Fruit fly (Drosophila melanogaster) whole organism, embryonic: ENCODE data around the gene CG6951.

Experiments used
- CG10267 ChIP-seq: fragments of 200-800 bp; sonication (Bioruptor generic); optimal IDR thresholded peaks from 2 replicates; lab custom pipeline; 2018; ENCODE audit warnings: missing biosample characterization, mild to moderate bottlenecking, missing genetic modification characterization, moderate library complexity
- CG10274 ChIP-seq: fragments of 200-800 bp; sonication (Bioruptor generic); optimal IDR thresholded peaks from 3 replicates; lab custom pipeline; 2017; ENCODE audit warnings: missing biosample characterization, mild to moderate bottlenecking, missing genetic modification characterization
- CG12155 ChIP-seq: fragments of 200-800 bp; sonication (Bioruptor generic); optimal IDR thresholded peaks from 3 replicates; lab custom pipeline; 2016; ENCODE audit warnings: missing biosample characterization, missing genetic modification characterization
- CG12219 ChIP-seq: fragments of 200-800 bp; sonication (Bioruptor generic); optimal IDR thresholded peaks from 3 replicates; lab custom pipeline; 2018; ENCODE audit warnings: missing biosample characterization, mild to moderate bottlenecking, missing genetic modification characterization
- CG12391 ChIP-seq: fragments of 200-800 bp; sonication (Bioruptor generic); optimal IDR thresholded peaks from 3 replicates; lab custom pipeline; 2018; ENCODE audit warnings: missing biosample characterization, mild to moderate bottlenecking, missing genetic modification characterization, moderate library complexity
- CG13123 ChIP-seq: fragments of 200-800 bp; sonication (Bioruptor generic); optimal IDR thresholded peaks from 2 replicates; lab custom pipeline; 2016; ENCODE audit warnings: missing biosample characterization, missing genetic modification characterization
- CG15479 ChIP-seq: fragments of 200-800 bp; sonication (Bioruptor generic); optimal IDR thresholded peaks from 3 replicates; lab custom pipeline; 2019; ENCODE audit warnings: missing biosample characterization, mild to moderate bottlenecking, missing genetic modification characterization, moderate library complexity
- CG16779 ChIP-seq: fragments of 200-800 bp; sonication (Bioruptor generic); IDR thresholded peaks from 2 replicates; pipeline ENCODE4 v1.3.6; 2022; ENCODE audit warnings: missing biosample characterization, missing genetic modification characterization
- CG31388 ChIP-seq: fragments of 200-800 bp; sonication (Bioruptor generic); optimal IDR thresholded peaks from 2 replicates; lab custom pipeline; 2016; ENCODE audit warnings: missing biosample characterization, missing genetic modification characterization
- CG5245 ChIP-seq: fragments of 200-800 bp; sonication (Bioruptor generic); optimal IDR thresholded peaks from 3 replicates; lab custom pipeline; 2016; ENCODE audit warnings: missing biosample characterization, missing genetic modification characterization
- CG7372 ChIP-seq: fragments of 200-800 bp; sonication (Bioruptor generic); IDR thresholded peaks from 2 replicates; pipeline ENCODE4 v1.3.6; 2022; ENCODE audit warnings: missing biosample characterization, missing genetic modification characterization
- CG7839 ChIP-seq: fragments of 200-800 bp; sonication (Bioruptor generic); optimal IDR thresholded peaks from 3 replicates; lab custom pipeline; 2018; ENCODE audit warnings: missing biosample characterization, mild to moderate bottlenecking, missing genetic modification characterization, moderate library complexity
- CG8281 ChIP-seq: fragments of 200-800 bp; sonication (Bioruptor generic); optimal IDR thresholded peaks from 2 replicates; lab custom pipeline; 2018; ENCODE audit warnings: missing biosample characterization, mild to moderate bottlenecking, missing genetic modification characterization, moderate library complexity
- CG9437 ChIP-seq: fragments of 200-800 bp; sonication (Bioruptor generic); optimal IDR thresholded peaks from 2 replicates; lab custom pipeline; 2018; ENCODE audit warnings: missing biosample characterization, mild to moderate bottlenecking, missing genetic modification characterization
- CG9876 ChIP-seq: fragments of 200-800 bp; sonication (Bioruptor generic); optimal IDR thresholded peaks from 2 replicates; lab custom pipeline; 2016; ENCODE audit warnings: missing biosample characterization, missing genetic modification characterization
- Dbx ChIP-seq: fragments of 200-800 bp; sonication (Bioruptor generic); IDR thresholded peaks from 3 replicates; pipeline ENCODE4 v1.3.6; 2022; ENCODE audit warnings: missing biosample characterization, missing genetic modification characterization
- Dip3 ChIP-seq: fragments of 200-800 bp; sonication (Bioruptor generic); optimal IDR thresholded peaks from 3 replicates; lab custom pipeline; 2016; ENCODE audit warnings: missing biosample characterization, missing genetic modification characterization
- HLH54F ChIP-seq: fragments of 200-800 bp; sonication (Bioruptor generic); optimal IDR thresholded peaks from 3 replicates; lab custom pipeline; 2016; ENCODE audit warnings: missing biosample characterization, missing genetic modification characterization
- Hey ChIP-seq: fragments of 200-800 bp; sonication (Bioruptor generic); optimal IDR thresholded peaks from 3 replicates; lab custom pipeline; 2018; ENCODE audit warnings: missing biosample characterization, mild to moderate bottlenecking, missing genetic modification characterization
- Hmx ChIP-seq: fragments of 200-800 bp; sonication (Bioruptor generic); optimal IDR thresholded peaks from 2 replicates; lab custom pipeline; 2016; ENCODE audit warnings: missing biosample characterization, missing genetic modification characterization
- Mad ChIP-seq: fragments of 200-800 bp; sonication (Bioruptor generic); optimal IDR thresholded peaks from 2 replicates; lab custom pipeline; 2016; ENCODE audit warnings: missing biosample characterization, missing genetic modification characterization
- Meics ChIP-seq: fragments of 200-800 bp; sonication (Bioruptor generic); optimal IDR thresholded peaks from 2 replicates; lab custom pipeline; 2017; ENCODE audit warnings: missing biosample characterization, mild to moderate bottlenecking, missing genetic modification characterization
- Mrtf ChIP-seq: fragments of 200-800 bp; sonication (Bioruptor generic); IDR thresholded peaks from 3 replicates; pipeline ENCODE4 v1.3.6; 2022; ENCODE audit warnings: missing biosample characterization, missing genetic modification characterization
- NC2α ChIP-seq: fragments of 200-800 bp; sonication (Bioruptor generic); optimal IDR thresholded peaks from 2 replicates; lab custom pipeline; 2016; ENCODE audit warnings: missing biosample characterization, missing genetic modification characterization
- NC2β ChIP-seq: fragments of 200-800 bp; sonication (Bioruptor generic); optimal IDR thresholded peaks from 2 replicates; lab custom pipeline; 2016; ENCODE audit warnings: missing biosample characterization, missing genetic modification characterization
- Nf-YA ChIP-seq: fragments of 200-800 bp; sonication (Bioruptor generic); IDR thresholded peaks from 2 replicates; pipeline ENCODE4 v1.3.6; 2022; ENCODE audit warnings: missing biosample characterization, missing genetic modification characterization
- Oli ChIP-seq: fragments of 200-800 bp; sonication (Bioruptor generic); optimal IDR thresholded peaks from 2 replicates; lab custom pipeline; 2018; ENCODE audit warnings: missing biosample characterization, mild to moderate bottlenecking, missing genetic modification characterization, moderate library complexity
- Six4 ChIP-seq: fragments of 200-800 bp; sonication (Bioruptor generic); optimal IDR thresholded peaks from 2 replicates; lab custom pipeline; 2016; ENCODE audit warnings: missing biosample characterization, missing genetic modification characterization
- Tbp ChIP-seq: fragments of >200 bp; optimal IDR thresholded peaks from 2 replicates; lab custom pipeline; 2018; ENCODE audit warnings: missing biosample characterization, missing genetic modification characterization
- ara ChIP-seq: fragments of 200-800 bp; sonication (Bioruptor generic); IDR thresholded peaks from 2 replicates; pipeline ENCODE4 v1.3.6; 2022; ENCODE audit warnings: missing biosample characterization, missing genetic modification characterization
- cas ChIP-seq: fragments of 200-800 bp; sonication (Bioruptor generic); IDR thresholded peaks from 2 replicates; pipeline ENCODE4 v1.3.6; 2022; ENCODE audit warnings: missing biosample characterization, missing genetic modification characterization
- ci ChIP-seq: fragments of 200-800 bp; sonication (Bioruptor generic); IDR thresholded peaks from 3 replicates; pipeline ENCODE4 v1.3.6; 2022; ENCODE audit warnings: missing biosample characterization, missing genetic modification characterization
- crol ChIP-seq: fragments of 200-800 bp; sonication (Bioruptor generic); IDR thresholded peaks from 2 replicates; pipeline ENCODE4 v1.3.6; 2022; ENCODE audit warnings: missing biosample characterization, missing genetic modification characterization
- cwo ChIP-seq: fragments of 200-800 bp; sonication (Bioruptor generic); optimal IDR thresholded peaks from 3 replicates; lab custom pipeline; 2017; ENCODE audit warnings: missing biosample characterization, missing genetic modification characterization, mild to moderate bottlenecking, moderate library complexity, missing genetic modification reagents
- exex ChIP-seq: fragments of 200-800 bp; sonication (Bioruptor generic); optimal IDR thresholded peaks from 4 replicates; lab custom pipeline; 2018; ENCODE audit warnings: missing biosample characterization, mild to moderate bottlenecking, missing genetic modification characterization, moderate library complexity
- gro ChIP-seq: fragments of 200-800 bp; sonication (Bioruptor generic); optimal IDR thresholded peaks from 2 replicates; lab custom pipeline; 2016; ENCODE audit warnings: missing biosample characterization, missing genetic modification characterization
- her ChIP-seq: fragments of 200-800 bp; sonication (Bioruptor generic); optimal IDR thresholded peaks from 2 replicates; lab custom pipeline; 2016; ENCODE audit warnings: missing biosample characterization, missing genetic modification characterization
- ind ChIP-seq: fragments of 200-800 bp; sonication (Bioruptor generic); optimal IDR thresholded peaks from 3 replicates; lab custom pipeline; 2016; ENCODE audit warnings: missing biosample characterization, missing genetic modification characterization
- kay ChIP-seq: fragments of 200-800 bp; sonication (Bioruptor generic); optimal IDR thresholded peaks from 2 replicates; lab custom pipeline; 2016; ENCODE audit warnings: missing biosample characterization, missing genetic modification characterization
- lola ChIP-seq, 3 experiments: fragments of >200 bp in 2 of 3; fragments of 200-800 bp in 1 of 3; sonication (Bioruptor generic) in 1 of 3; optimal IDR thresholded peaks; 2 replicates each; lab custom pipeline; 2017 to 2019; ENCODE audit warnings: missing biosample characterization in 3 of 3, missing genetic modification characterization in 3 of 3, mild to moderate bottlenecking in 1 of 3, moderate library complexity in 1 of 3
- luna ChIP-seq: fragments of 200-800 bp; sonication (Bioruptor generic); optimal IDR thresholded peaks from 2 replicates; lab custom pipeline; 2016; ENCODE audit warnings: missing biosample characterization, missing genetic modification characterization
- oc ChIP-seq: fragments of 200-800 bp; sonication (Bioruptor generic); optimal IDR thresholded peaks from 2 replicates; lab custom pipeline; 2018; ENCODE audit warnings: missing biosample characterization, mild to moderate bottlenecking, missing genetic modification characterization, moderate library complexity
- p53 ChIP-seq: fragments of 200-800 bp; sonication (Bioruptor generic); optimal IDR thresholded peaks from 2 replicates; lab custom pipeline; 2016; ENCODE audit warnings: missing biosample characterization, missing genetic modification characterization
- pan ChIP-seq, 4 experiments: fragments of >200 bp in 3 of 4; fragments of 200-800 bp in 1 of 4; sonication (Bioruptor generic) in 1 of 4; optimal IDR thresholded peaks in 3 of 4; IDR thresholded peaks in 1 of 4; 2 replicates each; pipeline versions ENCODE4 v1.3.6 to Lab custom; 2017 to 2022; ENCODE audit warnings: missing biosample characterization in 2 of 4, missing genetic modification characterization in 2 of 4, mixed read lengths in 1 of 4
- pnt ChIP-seq: fragments of 200-800 bp; sonication (Bioruptor generic); optimal IDR thresholded peaks from 3 replicates; lab custom pipeline; 2016; ENCODE audit warnings: missing biosample characterization, missing genetic modification characterization
- ranshi ChIP-seq: fragments of 200-800 bp; sonication (Bioruptor generic); IDR thresholded peaks from 2 replicates; pipeline ENCODE4 v1.3.6; 2022; ENCODE audit warnings: missing biosample characterization, missing genetic modification characterization
- schlank ChIP-seq: fragments of 200-800 bp; sonication (Bioruptor generic); optimal IDR thresholded peaks from 2 replicates; lab custom pipeline; 2018; ENCODE audit warnings: missing biosample characterization, mild to moderate bottlenecking, missing genetic modification characterization
- seq ChIP-seq: fragments of 200-800 bp; sonication (Bioruptor generic); IDR thresholded peaks from 2 replicates; pipeline ENCODE4 v1.3.6; 2022; ENCODE audit warnings: missing biosample characterization, missing genetic modification characterization
- ssp ChIP-seq: fragments of 200-800 bp; sonication (Bioruptor generic); IDR thresholded peaks from 2 replicates; pipeline ENCODE4 v1.3.6; 2022; ENCODE audit warnings: missing biosample characterization, missing genetic modification characterization
- twi ChIP-seq: fragments of 200-800 bp; optimal IDR thresholded peaks from 2 replicates; lab custom pipeline; 2019; ENCODE audit warnings: missing biosample characterization, mild to moderate bottlenecking, missing genetic modification characterization, moderate library complexity

The CG6951 gene

DNA sequence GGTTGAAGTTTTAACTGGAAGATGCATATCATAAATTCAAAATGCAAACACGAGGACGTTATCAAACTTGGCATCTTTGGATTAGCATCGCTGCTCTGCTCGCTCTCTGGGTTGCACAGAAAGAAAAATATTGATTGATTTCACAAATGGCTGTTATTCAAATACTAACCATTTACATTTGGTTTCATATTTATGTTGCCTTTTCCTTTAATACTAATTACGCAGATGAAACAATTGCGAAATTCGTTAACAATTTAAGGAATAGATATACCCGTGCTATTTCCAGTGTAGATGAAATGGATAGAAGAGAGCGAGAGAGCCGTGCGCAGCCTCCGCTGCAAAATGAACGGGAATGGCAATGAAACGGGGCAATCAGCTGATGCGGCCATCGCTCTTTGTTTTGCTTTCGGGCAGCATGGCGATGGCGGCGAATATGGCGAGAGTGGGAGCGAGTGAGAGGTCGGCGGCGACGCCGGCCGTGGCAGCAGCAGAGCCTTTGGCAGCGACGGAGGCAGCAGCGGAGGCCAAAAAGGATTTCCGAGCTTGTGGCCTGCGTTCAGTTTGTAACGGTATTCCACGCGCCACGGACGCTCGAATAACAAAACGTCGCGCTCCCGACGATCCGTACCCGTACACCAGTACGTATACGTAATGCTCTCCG lies 6.6 kb downstream of the CG6951 start, which contains the start of gene rdgC (continued):
- TF ChIP-seq CG15479 (no peak), NC2α (peak; percentile 87), CG10274 (GFP tag; lab: Kevin White, UChicago) (peak; percentile 83), Dbx (GFP tag; lab: Robert Waterston, UW) (peak; percentile 98), Meics (GFP tag; lab: Kevin White, UChicago) (peak; percentile 97), Nf-YA (GFP tag; lab: Robert Waterston, UW) (peak; percentile 95), NC2β (GFP tag; lab: Kevin White, UChicago) (peak; percentile 93), HLH54F (peak; percentile 94), CG8281 (tag; lab: Kevin White, UChicago) (peak; percentile 82), CG12219 (GFP tag; lab: Kevin White, UChicago) (peak; percentile 96), Oli (tag; lab: Kevin White, UChicago) (peak; percentile 96), p53 (GFP tag; lab: Kevin White, UChicago) (peak; percentile 89), kay (GFP tag; lab: Kevin White, UChicago) (peak; percentile 91), Tbp (no peak), CG7372 (GFP tag; lab: Robert Waterston, UW) (peak; percentile 95), CG13123 (GFP tag; lab: Kevin White, UChicago) (peak; percentile 90), luna (GFP tag; lab: Kevin White, UChicago) (peak; percentile 86), Mrtf (peak; percentile 96), twi (tag; lab: Kevin White, UChicago) (peak; percentile 59), CG12155 (peak; percentile 91), Dip3 (GFP tag; lab: Kevin White, UChicago) (peak; percentile 94), Hey (tag; lab: Kevin White, UChicago) (peak; percentile 47), CG31388 (GFP tag; lab: Kevin White, UChicago) (peak; percentile 91), CG5245 (GFP tag; lab: Kevin White, UChicago) (peak; percentile 93), CG12391 (tag; lab: Kevin White, UChicago) (peak; percentile 96), ranshi (GFP tag; lab: Robert Waterston, UW) (peak; percentile 98), her (GFP tag; lab: Kevin White, UChicago) (peak; percentile 92), cas (GFP tag; lab: Robert Waterston, UW) (peak; percentile 87), CG9876 (GFP tag; lab: Kevin White, UChicago) (peak; percentile 92), ara (GFP tag; lab: Robert Waterston, UW) (peak; percentile 96), gro (GFP tag; lab: Kevin White, UChicago) (peak; percentile 96), CG9437 (GFP tag; lab: Kevin White, UChicago) (peak; percentile 85), Six4 (GFP tag; lab: Kevin White, UChicago) (peak; percentile 95), cwo (GFP tag; lab: Kevin White, UChicago) (peak; percentile 95), crol (GFP tag; lab: Robert Waterston, UW) (peak; percentile 26; the same call in 1 of the 2 replicates), schlank (peak; percentile 90), CG7839 (tag; lab: Kevin White, UChicago) (peak; percentile 97), CG16779 (GFP tag; lab: Robert Waterston, UW) (peak; percentile 89), oc (peak; percentile 95), pan (optimal IDR thresholded peaks at IDR 0.05; lab: Kevin White, UChicago) (no peak), pan (GFP tag; optimal IDR thresholded peaks at IDR 0.05 in 1 of 2, IDR thresholded peaks at IDR 0.05 in 1 of 2) (peak in 1 of 2 experiments; percentile 98), Mad (peak; percentile 85), ci (GFP tag; lab: Robert Waterston, UW) (peak; percentile 99), pnt (GFP tag; lab: Kevin White, UChicago) (peak; percentile 96), exex (tag; lab: Kevin White, UChicago) (peak; percentile 86), Hmx (GFP tag; lab: Kevin White, UChicago) (peak; percentile 79), lola (GFP tag; optimal IDR thresholded peaks at IDR 0.05; lab: Kevin White, UChicago) (peak in 1 of 3 experiments; percentile 40), seq (GFP tag; lab: Robert Waterston, UW) (peak; percentile 95), ind (GFP tag; lab: Kevin White, UChicago) (peak; percentile 97), CG10267 (tag; lab: Kevin White, UChicago) (peak; percentile 89), ssp (GFP tag; lab: Robert Waterston, UW) (peak; percentile 83)
